Worm (Caenorhabditis elegans) whole organism, L4 larva: ENCODE data around the gene irld-4.

Experiments
- ceh-82 ChIP-seq: sonication (generic microtip); optimal IDR thresholded peaks from 2 replicates; lab custom pipeline; 2017; ENCODE audit warnings: missing biosample characterization, missing genetic modification characterization
- dve-1 ChIP-seq: sonication (generic microtip); optimal IDR thresholded peaks from 2 replicates; lab custom pipeline; 2017; ENCODE audit warnings: antibody characterized with exemption, mild to moderate bottlenecking, missing genetic modification characterization, missing compliant biosample characterization; ENCODE audit not compliant: insufficient read depth
- mxl-2 ChIP-seq: fragments of 200-800 bp; sonication (Bioruptor generic); conservative IDR thresholded peaks from 2 replicates; pipeline ENCODE4 v1.3.6; 2022; ENCODE audit warnings: missing genetic modification reagents, missing genetic modification characterization, missing compliant biosample characterization
- zip-2 ChIP-seq: fragments of 150-350 bp; optimal IDR thresholded peaks from 2 replicates; lab custom pipeline; 2014; ENCODE audit warnings: missing biosample characterization, missing genetic modification characterization

- no peak for TF ChIP-seq dve-1
- no peak for TF ChIP-seq zip-2
- no peak for TF ChIP-seq mxl-2 (GFP tag; lab: Robert Waterston, UW)
- TF ChIP-seq ceh-82 (tag; lab: Kevin White, UChicago): no peak
Measured at ce11 chrIV:14631726-14632125, 1.2 kb upstream of the irld-4 start.
